Worm (Caenorhabditis elegans) whole organism, early embryonic: Measurements from ENCODE around the gene wago-4.

Source experiments
- B0310.2 ChIP-seq: sonication (generic microtip); optimal IDR thresholded peaks from 2 replicates; lab custom pipeline; 2016; ENCODE audit warnings: mild to moderate bottlenecking, missing genetic modification characterization, missing compliant biosample characterization
- F13C5.2 ChIP-seq: sonication (generic microtip); optimal IDR thresholded peaks from 2 replicates; lab custom pipeline; 2017; ENCODE audit warnings: mild to moderate bottlenecking, missing genetic modification characterization, inconsistent platforms, missing compliant biosample characterization
- aly-1 ChIP-seq: sonication (generic microtip); optimal IDR thresholded peaks from 2 replicates; lab custom pipeline; 2016; ENCODE audit warnings: missing genetic modification characterization, missing compliant biosample characterization
- ama-1 ChIP-seq: fragments of 150-350 bp; optimal IDR thresholded peaks from 2 replicates; lab custom pipeline; 2014
- ceh-13 ChIP-seq: fragments of 200-800 bp; sonication (Bioruptor generic); optimal IDR thresholded peaks from 2 replicates; lab custom pipeline; 2018; ENCODE audit warnings: mild to moderate bottlenecking, missing genetic modification characterization, missing compliant biosample characterization
- ceh-36 ChIP-seq: sonication (generic microtip); optimal IDR thresholded peaks from 2 replicates; lab custom pipeline; 2016; ENCODE audit warnings: missing genetic modification characterization, inconsistent platforms, missing compliant biosample characterization
- ets-7 ChIP-seq: sonication (generic microtip); optimal IDR thresholded peaks from 2 replicates; lab custom pipeline; 2016; ENCODE audit warnings: missing genotype, missing genetic modification characterization, missing compliant biosample characterization
- flt-1 ChIP-seq: fragments of 200-800 bp; sonication (Bioruptor generic); IDR thresholded peaks from 2 replicates; pipeline ENCODE4 v1.3.6; 2022; ENCODE audit warnings: missing genetic modification characterization, missing compliant biosample characterization
- hmbx-1 ChIP-seq: sonication (generic microtip); optimal IDR thresholded peaks from 2 replicates; lab custom pipeline; 2016; ENCODE audit warnings: mild to moderate bottlenecking, missing genetic modification characterization, missing compliant biosample characterization
- hmg-4 ChIP-seq: fragments of 200-800 bp; sonication (Bioruptor generic); optimal IDR thresholded peaks from 2 replicates; lab custom pipeline; 2018; ENCODE audit warnings: mild to moderate bottlenecking, missing genetic modification characterization, missing compliant biosample characterization
- hnd-1 ChIP-seq: sonication (generic microtip); optimal IDR thresholded peaks from 2 replicates; lab custom pipeline; 2016; ENCODE audit warnings: missing genetic modification characterization, missing compliant biosample characterization
- pes-1 ChIP-seq: fragments of 200-800 bp; sonication (Bioruptor generic); IDR thresholded peaks from 2 replicates; pipeline ENCODE4 v1.3.6; 2022; ENCODE audit warnings: missing genetic modification reagents, missing genetic modification characterization, missing compliant biosample characterization
- scrt-1 ChIP-seq: fragments of 200-800 bp; sonication (Bioruptor generic); IDR thresholded peaks from 2 replicates; pipeline ENCODE4 v1.3.6; 2022; ENCODE audit warnings: missing genetic modification characterization, missing compliant biosample characterization
- sea-1 ChIP-seq: fragments of 200-800 bp; sonication (Bioruptor generic); conservative IDR thresholded peaks from 2 replicates; pipeline ENCODE4 v1.3.6; 2022; ENCODE audit warnings: missing genetic modification characterization, missing compliant biosample characterization
- tbx-11 ChIP-seq: fragments of 200-800 bp; sonication (Bioruptor generic); IDR thresholded peaks from 2 replicates; pipeline ENCODE4 v1.3.6; 2022; ENCODE audit warnings: missing genetic modification characterization, missing compliant biosample characterization
- tbx-37 ChIP-seq: fragments of 200-800 bp; sonication (Bioruptor generic); conservative IDR thresholded peaks from 2 replicates; pipeline ENCODE4 v1.3.6; 2022; ENCODE audit warnings: missing genetic modification reagents, missing genetic modification characterization, missing compliant biosample characterization
- tra-4 ChIP-seq: sonication (generic microtip); optimal IDR thresholded peaks from 2 replicates; lab custom pipeline; 2017; ENCODE audit warnings: missing genetic modification characterization, missing compliant biosample characterization

The wago-4 gene

ce11 chrII:12965589-12965988 is 46.2 kb downstream of the wago-4 start:
- TF ChIP-seq hmg-4 (GFP tag; lab: Kevin White, UChicago) (no peak), ama-1 (lab: Kevin White, UChicago) (no peak), hmbx-1 (no peak), sea-1 (no peak), aly-1 (no peak), ceh-13 (GFP tag; lab: Kevin White, UChicago) (no peak), F13C5.2 (tag; lab: Kevin White, UChicago) (no peak), ets-7 (no peak), pes-1 (GFP tag; lab: Robert Waterston, UW) (no peak), ceh-36 (tag; lab: Kevin White, UChicago) (no peak), B0310.2 (tag; lab: Kevin White, UChicago) (no peak), tbx-11 (GFP tag; lab: Robert Waterston, UW) (no peak), hnd-1 (tag; lab: Kevin White, UChicago) (no peak), tra-4 (tag; lab: Kevin White, UChicago) (no peak), tbx-37 (GFP tag; lab: Robert Waterston, UW) (no peak)

- TF ChIP-seq aly-1 (no peak), ets-7 (no peak), B0310.2 (tag; lab: Kevin White, UChicago) (no peak), ceh-36 (tag; lab: Kevin White, UChicago) (no peak), hmbx-1 (no peak), ama-1 (lab: Kevin White, UChicago) (no peak), tra-4 (tag; lab: Kevin White, UChicago) (no peak), flt-1 (GFP tag; lab: Robert Waterston, UW) (no peak), tbx-37 (GFP tag; lab: Robert Waterston, UW) (no peak), hmg-4 (GFP tag; lab: Kevin White, UChicago) (no peak), pes-1 (GFP tag; lab: Robert Waterston, UW) (no peak), tbx-11 (GFP tag; lab: Robert Waterston, UW) (no peak), sea-1 (no peak), F13C5.2 (tag; lab: Kevin White, UChicago) (no peak), hnd-1 (tag; lab: Kevin White, UChicago) (no peak), ceh-13 (GFP tag; lab: Kevin White, UChicago) (no peak), scrt-1 (GFP tag; lab: Robert Waterston, UW) (no peak)
Measured at ce11 chrII:12966274-12966673, 46.9 kb downstream of the wago-4 start.

ce11 chrII:12968448-12968969 is 49.2 kb downstream of the wago-4 start:
- TF ChIP-seq ceh-13 (GFP tag; lab: Kevin White, UChicago) (no peak), scrt-1 (GFP tag; lab: Robert Waterston, UW) (0 out of 2 replicates have a peak, but pooled peaks have one; percentile 30)

ce11 chrII:12969622-12970021 is 50.3 kb downstream of the wago-4 start, which contains the start of gene Y38F1A.4:
TSS of gene Y38F1A.4 (minus strand) at chrII:12969722.
- TF ChIP-seq ceh-36 (tag; lab: Kevin White, UChicago) = no peak
- no peak for TF ChIP-seq ceh-13 (GFP tag; lab: Kevin White, UChicago)
- TF ChIP-seq flt-1 (GFP tag; lab: Robert Waterston, UW) = no peak
- TF ChIP-seq hnd-1 (tag; lab: Kevin White, UChicago) = no peak
- TF ChIP-seq ama-1 (lab: Kevin White, UChicago) = no peak
- no peak for TF ChIP-seq F13C5.2 (tag; lab: Kevin White, UChicago)
- no peak for TF ChIP-seq pes-1 (GFP tag; lab: Robert Waterston, UW)
- TF ChIP-seq hmg-4 (GFP tag; lab: Kevin White, UChicago) = no peak
- TF ChIP-seq aly-1 = no peak
- TF ChIP-seq B0310.2 (tag; lab: Kevin White, UChicago) = no peak
- TF ChIP-seq scrt-1 (GFP tag; lab: Robert Waterston, UW) = no peak
- TF ChIP-seq ets-7 = no peak
- TF ChIP-seq sea-1 = no peak
- TF ChIP-seq tbx-11 (GFP tag; lab: Robert Waterston, UW) = no peak
- TF ChIP-seq tbx-37 (GFP tag; lab: Robert Waterston, UW) = no peak
- TF ChIP-seq hmbx-1 = no peak
